Worm (Caenorhabditis elegans) whole organism, late embryonic: ENCODE results near the gene T22E5.6.

Experiments
- K02D7.2 ChIP-seq: sonication (generic microtip); optimal IDR thresholded peaks from 2 replicates; lab custom pipeline; 2017; ENCODE audit warnings: mild to moderate bottlenecking, missing genetic modification characterization, missing compliant biosample characterization
- ama-1 ChIP-seq: fragments of 150-350 bp; optimal IDR thresholded peaks from 2 replicates; lab custom pipeline; 2014
- ceh-30 ChIP-seq: fragments of 150-350 bp; optimal IDR thresholded peaks from 2 replicates; lab custom pipeline; 2014; ENCODE audit warnings: missing biosample characterization, missing genetic modification characterization
- ceh-34 ChIP-seq: sonication (generic microtip); optimal IDR thresholded peaks from 2 replicates; lab custom pipeline; 2016; ENCODE audit warnings: mild to moderate bottlenecking, missing genetic modification characterization, missing compliant biosample characterization
- ceh-48 ChIP-seq: sonication (generic microtip); optimal IDR thresholded peaks from 2 replicates; lab custom pipeline; 2016; ENCODE audit warnings: missing genetic modification characterization, inconsistent platforms, missing compliant biosample characterization
- dve-1 ChIP-seq: sonication (generic microtip); optimal IDR thresholded peaks from 2 replicates; lab custom pipeline; 2017; ENCODE audit warnings: antibody characterized with exemption, mild to moderate bottlenecking, missing genetic modification characterization, missing compliant biosample characterization
- nfya-1 ChIP-seq: sonication (generic microtip); optimal IDR thresholded peaks from 2 replicates; lab custom pipeline; 2017; ENCODE audit warnings: missing genetic modification characterization, mild to moderate bottlenecking, missing compliant biosample characterization, antibody characterized with exemption, moderate library complexity
- pha-4 ChIP-seq: fragments of 150-350 bp; optimal IDR thresholded peaks from 2 replicates; lab custom pipeline; 2018; ENCODE audit warnings: missing biosample characterization, missing genetic modification reagents, missing genetic modification characterization
- pqm-1 ChIP-seq: sonication (generic microtip); optimal IDR thresholded peaks from 2 replicates; lab custom pipeline; 2016; ENCODE audit warnings: missing genetic modification characterization, missing compliant biosample characterization
- ref-2 ChIP-seq: sonication (generic microtip); optimal IDR thresholded peaks from 2 replicates; lab custom pipeline; 2016; ENCODE audit warnings: missing genetic modification characterization, missing compliant biosample characterization
- sox-4 ChIP-seq: sonication (generic microtip); optimal IDR thresholded peaks from 2 replicates; lab custom pipeline; 2017; ENCODE audit warnings: mild to moderate bottlenecking, missing genetic modification characterization, inconsistent platforms, missing compliant biosample characterization
- tbx-2 ChIP-seq: sonication (generic microtip); optimal IDR thresholded peaks from 2 replicates; lab custom pipeline; 2016; ENCODE audit warnings: missing genetic modification characterization, missing compliant biosample characterization
- unc-55 ChIP-seq: sonication (generic microtip); optimal IDR thresholded peaks from 2 replicates; lab custom pipeline; 2017; ENCODE audit warnings: missing biosample characterization, missing genetic modification reagents, missing genetic modification characterization

DNA sequence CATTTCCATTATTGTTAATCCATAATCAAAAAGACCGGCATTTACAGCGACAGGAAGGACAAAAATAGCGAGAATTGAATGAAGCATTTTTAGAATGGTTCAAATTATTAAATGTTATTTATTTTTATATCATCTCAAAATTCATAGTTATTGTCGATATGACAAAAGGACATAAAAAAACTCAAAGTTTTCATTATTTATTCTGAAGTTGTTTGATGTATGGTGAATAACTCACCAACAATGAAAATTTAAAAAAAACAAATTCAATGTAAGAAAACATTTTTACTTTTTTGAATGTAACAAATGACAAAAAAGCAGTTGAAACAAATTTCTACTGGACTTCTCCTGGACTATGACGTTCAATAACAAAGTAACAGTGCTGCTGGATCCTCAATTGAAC lies 24.3 kb upstream of the T22E5.6 start, which contains the start of gene K10C2.14:
- TF ChIP-seq ceh-48 (tag; lab: Kevin White, UChicago): no peak
- no peak for TF ChIP-seq pqm-1 (tag; lab: Kevin White, UChicago)
- no peak for TF ChIP-seq ref-2 (tag; lab: Kevin White, UChicago)
- TF ChIP-seq pha-4 (tag; lab: Kevin White, UChicago): no peak
- no peak for TF ChIP-seq K02D7.2 (tag; lab: Kevin White, UChicago)
- TF ChIP-seq unc-55: no peak
- TF ChIP-seq tbx-2: no peak
- no peak for TF ChIP-seq ceh-34 (tag; lab: Kevin White, UChicago)
- TF ChIP-seq nfya-1 (tag; lab: Kevin White, UChicago): no peak
- TF ChIP-seq ama-1 (lab: Kevin White, UChicago): no peak
- TF ChIP-seq sox-4: no peak
- TF ChIP-seq ceh-30 (tag; lab: Kevin White, UChicago): no peak
- TF ChIP-seq dve-1 (tag; lab: Kevin White, UChicago): no peak
